Worm (Caenorhabditis elegans) whole organism, L4 larva: ENCODE results near the gene rrp-8.

Source experiments
- D1046.2 ChIP-seq: fragments of 200-800 bp; sonication (Bioruptor generic); IDR thresholded peaks from 2 replicates; pipeline ENCODE4 v1.3.6; 2022; ENCODE audit warnings: missing genetic modification characterization, missing compliant biosample characterization
- F10B5.3 ChIP-seq: sonication (generic microtip); optimal IDR thresholded peaks from 2 replicates; lab custom pipeline; 2016; ENCODE audit warnings: mild to moderate bottlenecking, missing genetic modification characterization, missing compliant biosample characterization
- F26F4.8 ChIP-seq: fragments of 200-800 bp; sonication (Bioruptor generic); conservative IDR thresholded peaks from 2 replicates; pipeline ENCODE4 v1.3.6; 2022; ENCODE audit warnings: missing genetic modification characterization, missing compliant biosample characterization
- F37D6.2 ChIP-seq: sonication (generic microtip); optimal IDR thresholded peaks from 2 replicates; lab custom pipeline; 2016; ENCODE audit warnings: mild to moderate bottlenecking, missing genetic modification characterization, missing compliant biosample characterization
- F49E8.2 ChIP-seq: sonication (generic microtip); optimal IDR thresholded peaks from 2 replicates; lab custom pipeline; 2016; ENCODE audit warnings: missing compliant biosample characterization, mild to moderate bottlenecking, missing genetic modification characterization, borderline replicate concordance
- T20F7.1 ChIP-seq: fragments of 200-800 bp; sonication (Bioruptor generic); optimal IDR thresholded peaks from 2 replicates; lab custom pipeline; 2018; ENCODE audit warnings: mild to moderate bottlenecking, missing genetic modification characterization, missing compliant biosample characterization
- T26A8.4 ChIP-seq: fragments of 200-800 bp; sonication (Bioruptor generic); IDR thresholded peaks from 2 replicates; pipeline ENCODE4 v1.3.6; 2022; ENCODE audit warnings: missing genetic modification characterization, missing compliant biosample characterization
- Y105C5A.15 ChIP-seq: fragments of 200-800 bp; sonication (Bioruptor generic); IDR thresholded peaks from 2 replicates; pipeline ENCODE4 v1.3.6; 2022; ENCODE audit warnings: missing genetic modification characterization, missing compliant biosample characterization
- ZK546.5 ChIP-seq, 2 experiments: sonication (generic microtip); optimal IDR thresholded peaks; 2 replicates each; lab custom pipeline; 2017; ENCODE audit warnings: missing biosample characterization in 2 of 2, missing genetic modification characterization in 2 of 2
- aha-1 ChIP-seq: fragments of 150-350 bp; peaks from one replicate; lab custom pipeline; 2014; ENCODE audit warnings: missing biosample characterization, missing genetic modification characterization
- attf-4 ChIP-seq: sonication (generic microtip); optimal IDR thresholded peaks from 3 replicates; lab custom pipeline; 2017; ENCODE audit warnings: missing biosample characterization, missing genetic modification characterization
- ceh-28 ChIP-seq: fragments of 150-350 bp; optimal IDR thresholded peaks from 2 replicates; lab custom pipeline; 2014; ENCODE audit warnings: missing biosample characterization, missing genetic modification reagents, missing genetic modification characterization
- ctbp-1 ChIP-seq: fragments of 200-800 bp; sonication (Bioruptor generic); IDR thresholded peaks from 2 replicates; pipeline ENCODE4 v1.3.6; 2022; ENCODE audit warnings: missing genetic modification reagents, missing genetic modification characterization, missing compliant biosample characterization
- daf-16 ChIP-seq, 3 experiments: sonication (generic microtip); optimal IDR thresholded peaks; 2 replicates each; lab custom pipeline; 2016 to 2017; ENCODE audit warnings: missing genetic modification characterization in 3 of 3, missing genetic modification reagents in 3 of 3, mild to moderate bottlenecking in 2 of 3, missing compliant biosample characterization in 2 of 3, missing biosample characterization in 1 of 3, moderate library complexity in 1 of 3
- daf-19 ChIP-seq: fragments of 200-800 bp; sonication (Bioruptor generic); conservative IDR thresholded peaks from 2 replicates; pipeline ENCODE4 v1.3.6; 2022; ENCODE audit warnings: missing genetic modification characterization, missing compliant biosample characterization
- dmd-9 ChIP-seq: fragments of 200-800 bp; sonication (Bioruptor generic); IDR thresholded peaks from 2 replicates; pipeline ENCODE4 v1.3.6; 2022; ENCODE audit warnings: missing genetic modification reagents, missing genetic modification characterization, missing compliant biosample characterization
- dpl-1 ChIP-seq: fragments of 150-350 bp; optimal IDR thresholded peaks from 2 replicates; lab custom pipeline; 2014; ENCODE audit warnings: missing biosample characterization, missing genetic modification reagents, missing genetic modification characterization
- duxl-1 ChIP-seq: sonication (generic microtip); optimal IDR thresholded peaks from 2 replicates; lab custom pipeline; 2016; ENCODE audit warnings: mild to moderate bottlenecking, missing genetic modification characterization, moderate library complexity, missing compliant biosample characterization; ENCODE audit not compliant: poor library complexity
- dve-1 ChIP-seq: sonication (generic microtip); optimal IDR thresholded peaks from 2 replicates; lab custom pipeline; 2017; ENCODE audit warnings: antibody characterized with exemption, mild to moderate bottlenecking, missing genetic modification characterization, missing compliant biosample characterization; ENCODE audit not compliant: insufficient read depth
- egl-43 ChIP-seq: fragments of 200-800 bp; sonication (Bioruptor generic); IDR thresholded peaks from 2 replicates; pipeline ENCODE4 v1.3.6; 2022; ENCODE audit warnings: missing genetic modification reagents, missing genetic modification characterization, missing compliant biosample characterization
- fkh-10 ChIP-seq: fragments of 150-350 bp; optimal IDR thresholded peaks from 2 replicates; lab custom pipeline; 2014; ENCODE audit warnings: missing biosample characterization, missing genetic modification reagents, missing genetic modification characterization
- fos-1 ChIP-seq: fragments of 150-350 bp; optimal IDR thresholded peaks from 2 replicates; lab custom pipeline; 2014; ENCODE audit warnings: missing biosample characterization, missing genetic modification characterization
- jun-1 ChIP-seq: fragments of 150-350 bp; optimal IDR thresholded peaks from 2 replicates; lab custom pipeline; 2014; ENCODE audit warnings: missing biosample characterization, missing genetic modification reagents, missing genetic modification characterization
- lin-1 ChIP-seq: fragments of 200-800 bp; sonication (Bioruptor generic); IDR thresholded peaks from 2 replicates; pipeline ENCODE4 v1.3.6; 2022; ENCODE audit warnings: missing genetic modification reagents, missing genetic modification characterization, missing compliant biosample characterization
- lin-13 ChIP-seq: fragments of 150-350 bp; optimal IDR thresholded peaks from 2 replicates; lab custom pipeline; 2014; ENCODE audit warnings: missing biosample characterization, missing genetic modification reagents, missing genetic modification characterization
- lin-15B ChIP-seq: fragments of 150-350 bp; sonication (generic microtip); optimal IDR thresholded peaks from 3 replicates; lab custom pipeline; 2014; ENCODE audit warnings: missing biosample characterization, missing genetic modification characterization
- madf-5 ChIP-seq, 2 experiments: fragments of 200-800 bp; sonication (Bioruptor generic); IDR thresholded peaks; 2 replicates each; pipeline ENCODE4 v1.3.6; 2022; ENCODE audit warnings: missing compliant biosample characterization in 2 of 2, missing genetic modification characterization in 2 of 2
- mdl-1 ChIP-seq, 2 experiments: fragments of 150-350 bp in 1 of 2; sonication (generic microtip) in 1 of 2; optimal IDR thresholded peaks; 2 replicates each; lab custom pipeline; 2014 to 2017; ENCODE audit warnings: missing biosample characterization in 2 of 2, missing genetic modification characterization in 2 of 2
- mdt-29 ChIP-seq: fragments of 200-800 bp; sonication (Bioruptor generic); IDR thresholded peaks from 2 replicates; pipeline ENCODE4 v1.3.6; 2022; ENCODE audit warnings: missing genetic modification reagents, missing genetic modification characterization, missing compliant biosample characterization
- nhr-102 ChIP-seq: sonication (generic microtip); optimal IDR thresholded peaks from 2 replicates; lab custom pipeline; 2016; ENCODE audit warnings: mild to moderate bottlenecking, missing genetic modification characterization, moderate library complexity, missing compliant biosample characterization
- nhr-237 ChIP-seq: sonication (generic microtip); optimal IDR thresholded peaks from 2 replicates; lab custom pipeline; 2017; ENCODE audit warnings: missing biosample characterization, missing genetic modification characterization
- nhr-25 ChIP-seq: sonication (generic microtip); optimal IDR thresholded peaks from 2 replicates; lab custom pipeline; 2017; ENCODE audit warnings: missing genetic modification characterization, mild to moderate bottlenecking, missing compliant biosample characterization, antibody characterized with exemption, moderate library complexity, borderline replicate concordance; ENCODE audit not compliant: insufficient read depth
- nhr-48 ChIP-seq: sonication (generic microtip); optimal IDR thresholded peaks from 2 replicates; lab custom pipeline; 2016; ENCODE audit warnings: mild to moderate bottlenecking, missing genetic modification characterization, missing compliant biosample characterization
- nhr-76 ChIP-seq: fragments of 150-350 bp; optimal IDR thresholded peaks from 2 replicates; lab custom pipeline; 2014; ENCODE audit warnings: missing biosample characterization, missing genetic modification characterization
- pha-4 ChIP-seq, 2 experiments: fragments of 150-350 bp in 1 of 2; fragments of 200-800 bp in 1 of 2; sonication (Bioruptor generic) in 1 of 2; IDR thresholded peaks in 1 of 2; optimal IDR thresholded peaks in 1 of 2; 2 replicates each; pipeline versions ENCODE4 v1.3.6 to Lab custom; 2014 to 2022; ENCODE audit warnings: missing genetic modification characterization in 2 of 2, missing genetic modification reagents in 2 of 2, missing biosample characterization in 1 of 2, missing compliant biosample characterization in 1 of 2
- rbr-2 ChIP-seq: sonication (generic microtip); optimal IDR thresholded peaks from 2 replicates; lab custom pipeline; 2016; ENCODE audit warnings: missing genotype, missing genetic modification characterization, missing compliant biosample characterization
- set-16 ChIP-seq: fragments of 200-800 bp; sonication (Bioruptor generic); IDR thresholded peaks from 2 replicates; pipeline ENCODE4 v1.3.6; 2022; ENCODE audit warnings: missing genetic modification reagents, missing genetic modification characterization, missing compliant biosample characterization
- skn-1 ChIP-seq: fragments of 150-350 bp; optimal IDR thresholded peaks from 2 replicates; lab custom pipeline; 2014; ENCODE audit warnings: missing biosample characterization, missing genetic modification characterization
- unc-130 ChIP-seq: sonication (generic microtip); optimal IDR thresholded peaks from 2 replicates; lab custom pipeline; 2016; ENCODE audit warnings: missing genetic modification reagents, missing genetic modification characterization, missing compliant biosample characterization
- unc-39 ChIP-seq: sonication (generic microtip); optimal IDR thresholded peaks from 2 replicates; lab custom pipeline; 2017; ENCODE audit warnings: missing biosample characterization, missing genetic modification characterization
- zag-1 ChIP-seq: fragments of 150-350 bp; optimal IDR thresholded peaks from 2 replicates; lab custom pipeline; 2014; ENCODE audit warnings: missing biosample characterization, missing genetic modification characterization
- zfp-2 ChIP-seq: sonication (generic microtip); optimal IDR thresholded peaks from 2 replicates; lab custom pipeline; 2016; ENCODE audit warnings: mild to moderate bottlenecking, missing genetic modification characterization, missing compliant biosample characterization
- ztf-7 ChIP-seq: fragments of 150-350 bp; optimal IDR thresholded peaks from 2 replicates; lab custom pipeline; 2014; ENCODE audit warnings: missing biosample characterization, missing genetic modification characterization

rrp-8 gene

DNA sequence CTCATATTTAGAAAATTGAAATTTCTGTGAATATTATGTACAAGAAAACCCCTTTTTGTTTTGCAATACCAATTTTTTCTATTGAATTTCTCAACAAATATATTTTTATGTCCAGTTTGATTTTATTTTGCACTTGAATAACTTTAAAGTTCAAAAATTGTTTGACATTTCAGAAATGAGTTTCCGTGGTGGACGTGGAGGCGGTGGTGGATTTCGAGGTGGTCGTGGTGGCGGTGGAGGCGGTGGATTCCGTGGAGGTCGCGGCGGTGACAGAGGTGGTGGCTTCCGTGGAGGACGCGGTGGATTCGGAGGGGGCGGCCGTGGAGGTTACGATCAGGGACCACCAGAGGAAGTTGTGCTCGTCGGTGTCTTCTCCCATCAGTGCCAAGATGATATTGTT is 29.6 kb downstream of the rrp-8 start, which contains the start of gene garr-1:
Gene garr-1 (plus strand): TSS at position 174 of the 400 bp plus-strand sequence.
- TF ChIP-seq pha-4 (GFP tag; IDR thresholded peaks at IDR 0.05; lab: Robert Waterston, UW) (no peak), pha-4 (tag; optimal IDR thresholded peaks at IDR 0.05; lab: Kevin White, UChicago) (no peak), lin-13 (GFP tag; lab: Kevin White, UChicago) (no peak), F49E8.2 (no peak), lin-1 (no peak), mdl-1 (tag; optimal IDR thresholded peaks at IDR 0.05; lab: Kevin White, UChicago) (no peak), nhr-102 (tag; lab: Kevin White, UChicago) (no peak), set-16 (GFP tag; lab: Robert Waterston, UW) (peak; percentile 75), F37D6.2 (tag; lab: Kevin White, UChicago) (no peak), dve-1 (tag; lab: Kevin White, UChicago) (no peak), T26A8.4 (GFP tag; lab: Robert Waterston, UW) (no peak), daf-19 (GFP tag; lab: Robert Waterston, UW) (no peak), jun-1 (tag; lab: Kevin White, UChicago) (no peak), rbr-2 (tag; lab: Kevin White, UChicago) (no peak), D1046.2 (GFP tag; lab: Robert Waterston, UW) (no peak), aha-1 (tag; lab: Kevin White, UChicago) (peak; percentile 51), skn-1 (no peak), lin-15B (tag; lab: Kevin White, UChicago) (no peak)

DNA sequence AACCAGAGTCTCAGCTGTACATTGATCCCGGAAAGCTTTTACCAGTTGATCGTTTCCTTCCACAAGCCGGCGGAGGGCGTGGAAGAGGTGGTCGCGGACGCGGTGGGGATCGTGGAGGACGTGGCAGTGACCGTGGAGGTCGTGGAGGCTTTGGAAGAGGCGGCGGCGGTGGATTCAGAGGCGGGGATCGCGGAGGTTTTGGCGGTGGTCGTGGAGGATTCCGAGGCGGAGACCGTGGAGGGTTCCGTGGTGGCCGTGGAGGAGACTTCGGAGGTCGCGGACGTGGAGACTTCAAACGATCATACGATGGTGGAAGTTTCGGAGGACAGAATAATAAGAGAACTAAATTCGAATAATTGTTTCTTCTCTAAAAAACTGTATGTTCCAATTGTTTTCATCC is 30.3 kb downstream of the rrp-8 start:
- TF ChIP-seq madf-5 (GFP tag; IDR thresholded peaks at IDR 0.05; lab: Robert Waterston, UW) (0 out of 4 replicates have a peak, but pooled peaks of 1 of the 2 experiments have one; percentile 33), fos-1 (tag; lab: Kevin White, UChicago) (no peak), aha-1 (tag; lab: Kevin White, UChicago) (peak; percentile 21), F10B5.3 (tag; lab: Kevin White, UChicago) (no peak), egl-43 (GFP tag; lab: Robert Waterston, UW) (peak; percentile 54), dmd-9 (GFP tag; lab: Robert Waterston, UW) (0 out of 2 replicates have a peak, but pooled peaks have one; percentile 15), fkh-10 (GFP tag; lab: Kevin White, UChicago) (no peak), set-16 (GFP tag; lab: Robert Waterston, UW) (peak; percentile 96)

DNA sequence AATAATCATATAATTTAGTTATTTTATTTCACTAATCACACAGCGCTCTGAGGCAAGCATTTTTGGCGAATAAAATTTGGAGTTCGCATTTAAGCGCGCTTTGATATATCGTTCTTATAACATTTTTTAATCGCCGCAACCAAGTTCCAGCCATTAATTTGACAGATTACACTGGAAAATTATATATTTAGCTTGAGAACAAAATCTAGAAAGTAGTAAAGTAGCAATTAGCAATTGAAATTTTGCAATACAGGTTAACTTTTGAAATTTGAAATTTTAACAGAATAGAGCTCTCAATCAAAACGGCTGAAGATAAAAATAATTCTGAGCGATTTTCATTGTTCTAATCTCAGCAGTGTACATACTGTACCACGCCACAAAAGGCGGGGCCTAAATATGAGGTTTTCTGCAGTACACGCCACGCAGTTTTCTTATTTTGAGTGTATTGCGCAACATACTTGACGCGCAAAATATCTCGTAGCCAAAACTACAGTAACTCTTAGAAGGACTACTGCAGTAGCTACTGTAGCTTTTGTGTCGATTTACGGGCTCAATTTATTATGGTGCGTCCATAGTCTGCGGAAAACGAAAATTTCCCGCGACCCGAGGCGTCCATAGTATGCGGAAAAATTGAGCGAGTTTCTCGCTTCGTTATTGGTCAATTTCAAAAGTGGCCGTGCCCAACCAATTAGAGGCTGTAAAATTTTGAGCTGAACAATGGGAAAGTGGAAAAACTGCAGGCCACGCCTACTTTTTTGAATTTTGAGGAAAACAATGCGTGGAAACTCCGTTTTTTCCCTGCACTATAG is 31.0 kb downstream of the rrp-8 start:
- TF ChIP-seq ceh-28 (tag; lab: Kevin White, UChicago) (no peak), ztf-7 (no peak), nhr-237 (tag; lab: Kevin White, UChicago) (no peak), pha-4 (GFP tag; IDR thresholded peaks at IDR 0.05; lab: Robert Waterston, UW) (peak; percentile 8; the same call in 1 of the 2 replicates), pha-4 (tag; optimal IDR thresholded peaks at IDR 0.05; lab: Kevin White, UChicago) (no peak), mdt-29 (peak; percentile 17; the same call in 1 of the 2 replicates), unc-39 (tag; lab: Kevin White, UChicago) (no peak), fkh-10 (GFP tag; lab: Kevin White, UChicago) (no peak), nhr-25 (tag; lab: Kevin White, UChicago) (no peak), F26F4.8 (GFP tag; lab: Robert Waterston, UW) (no peak), F10B5.3 (tag; lab: Kevin White, UChicago) (no peak), attf-4 (tag; lab: Kevin White, UChicago) (no peak), nhr-48 (tag; lab: Kevin White, UChicago) (no peak), Y105C5A.15 (0 out of 2 replicates have a peak, but pooled peaks have one; percentile 11), mdl-1 (tag; optimal IDR thresholded peaks at IDR 0.05; lab: Kevin White, UChicago) (no peak), nhr-76 (no peak), unc-130 (GFP tag; lab: Kevin White, UChicago) (no peak), fos-1 (tag; lab: Kevin White, UChicago) (no peak), zfp-2 (tag; lab: Kevin White, UChicago) (no peak), ZK546.5 (tag; optimal IDR thresholded peaks at IDR 0.05; lab: Kevin White, UChicago) (no peak), ctbp-1 (GFP tag; lab: Robert Waterston, UW) (0 out of 2 replicates have a peak, but pooled peaks have one; percentile 26), F49E8.2 (peak; percentile 63), duxl-1 (tag; lab: Kevin White, UChicago) (peak; percentile 36), zag-1 (tag; lab: Kevin White, UChicago) (no peak), daf-16 (GFP tag; optimal IDR thresholded peaks at IDR 0.05; lab: Kevin White, UChicago) (no peak), daf-16 (tag; optimal IDR thresholded peaks at IDR 0.05; lab: Kevin White, UChicago) (peak; percentile 23), dpl-1 (GFP tag; lab: Kevin White, UChicago) (no peak), set-16 (GFP tag; lab: Robert Waterston, UW) (no peak), T20F7.1 (GFP tag; lab: Kevin White, UChicago) (peak; percentile 13)
